Fruit fly (Drosophila melanogaster) whole organism, embryonic: ENCODE measurements around the gene lok.

ENCODE experiments used
- Ada2b ChIP-seq: fragments of 200-800 bp; sonication (Bioruptor generic); IDR thresholded peaks from 2 replicates; pipeline ENCODE4 v1.3.6; 2022; ENCODE audit warnings: missing biosample characterization, missing genetic modification characterization
- Atf-2 ChIP-seq: fragments of 200-800 bp; sonication (Bioruptor generic); optimal IDR thresholded peaks from 2 replicates; lab custom pipeline; 2016; ENCODE audit warnings: missing biosample characterization, missing genetic modification characterization
- Bgb ChIP-seq: fragments of 200-800 bp; sonication (Bioruptor generic); IDR thresholded peaks from 2 replicates; pipeline ENCODE4 v1.3.6; 2022; ENCODE audit warnings: missing biosample characterization, missing genetic modification characterization; ENCODE audit not compliant: partially characterized antibody
- CG11504 ChIP-seq: fragments of 200-800 bp; sonication (Bioruptor generic); optimal IDR thresholded peaks from 3 replicates; lab custom pipeline; 2019; ENCODE audit warnings: missing biosample characterization, mild to moderate bottlenecking, missing genetic modification characterization, moderate library complexity
- CG11560 ChIP-seq: fragments of 200-800 bp; sonication (Bioruptor generic); IDR thresholded peaks from 3 replicates; pipeline ENCODE4 v1.3.6; 2022; ENCODE audit warnings: missing biosample characterization, missing genetic modification characterization
- CG11696 ChIP-seq: fragments of 200-800 bp; sonication (Bioruptor generic); IDR thresholded peaks from 2 replicates; pipeline ENCODE4 v1.3.6; 2022; ENCODE audit warnings: missing biosample characterization, missing genetic modification characterization
- CG12071 ChIP-seq: fragments of 200-800 bp; sonication (Bioruptor generic); optimal IDR thresholded peaks from 3 replicates; lab custom pipeline; 2018; ENCODE audit warnings: missing biosample characterization, mild to moderate bottlenecking, missing genetic modification characterization
- CG1603 ChIP-seq: fragments of 200-800 bp; sonication (Bioruptor generic); optimal IDR thresholded peaks from 2 replicates; lab custom pipeline; 2019; ENCODE audit warnings: missing biosample characterization, mild to moderate bottlenecking, missing genetic modification characterization, moderate library complexity
- CG2678 ChIP-seq: fragments of 200-800 bp; sonication (Bioruptor generic); optimal IDR thresholded peaks from 3 replicates; lab custom pipeline; 2019; ENCODE audit warnings: missing biosample characterization, mild to moderate bottlenecking, missing genetic modification characterization, moderate library complexity
- CG30431 ChIP-seq: fragments of 200-800 bp; sonication (Bioruptor generic); optimal IDR thresholded peaks from 2 replicates; lab custom pipeline; 2017; ENCODE audit warnings: missing biosample characterization, missing genetic modification characterization
- CG32532 ChIP-seq: fragments of 200-800 bp; sonication (Bioruptor generic); IDR thresholded peaks from 2 replicates; pipeline ENCODE4 v1.3.6; 2022; ENCODE audit warnings: missing biosample characterization, missing genetic modification characterization
- CG34224 ChIP-seq: fragments of 200-800 bp; sonication (Bioruptor generic); IDR thresholded peaks from 3 replicates; pipeline ENCODE4 v1.3.6; 2022; ENCODE audit warnings: missing biosample characterization, missing genetic modification characterization; ENCODE audit not compliant: partially characterized antibody
- CG4707 ChIP-seq: fragments of 200-800 bp; sonication (Bioruptor generic); optimal IDR thresholded peaks from 2 replicates; lab custom pipeline; 2018; ENCODE audit warnings: missing biosample characterization, mild to moderate bottlenecking, missing genetic modification characterization, moderate library complexity
- CG5245 ChIP-seq: fragments of 200-800 bp; sonication (Bioruptor generic); optimal IDR thresholded peaks from 3 replicates; lab custom pipeline; 2016; ENCODE audit warnings: missing biosample characterization, missing genetic modification characterization
- CG6272 ChIP-seq: fragments of 200-800 bp; sonication (Bioruptor generic); IDR thresholded peaks from 2 replicates; pipeline ENCODE4 v1.3.6; 2022; ENCODE audit warnings: missing biosample characterization, missing genetic modification characterization
- CG7745 ChIP-seq: fragments of 200-800 bp; sonication (Bioruptor generic); optimal IDR thresholded peaks from 2 replicates; lab custom pipeline; 2018; ENCODE audit warnings: missing biosample characterization, mild to moderate bottlenecking, missing genetic modification characterization, moderate library complexity
- CG7963 ChIP-seq: fragments of 200-800 bp; sonication (Bioruptor generic); IDR thresholded peaks from 3 replicates; pipeline ENCODE4 v1.3.6; 2022; ENCODE audit warnings: missing biosample characterization, missing genetic modification characterization; ENCODE audit not compliant: partially characterized antibody
- CG8478 ChIP-seq: fragments of >200 bp; optimal IDR thresholded peaks from 2 replicates; lab custom pipeline; 2018
- CG8765 ChIP-seq: fragments of 200-800 bp; sonication (Bioruptor generic); IDR thresholded peaks from 2 replicates; pipeline ENCODE4 v1.3.6; 2022; ENCODE audit warnings: missing biosample characterization, missing genetic modification characterization
- CG9215 ChIP-seq: fragments of 200-800 bp; sonication (Bioruptor generic); IDR thresholded peaks from 2 replicates; pipeline ENCODE4 v1.3.6; 2022; ENCODE audit warnings: missing biosample characterization, missing genetic modification characterization
- CTCF ChIP-seq: fragments of 200-800 bp; sonication (Bioruptor generic); optimal IDR thresholded peaks from 2 replicates; lab custom pipeline; 2017; ENCODE audit warnings: missing biosample characterization, mild to moderate bottlenecking, missing genetic modification characterization, moderate library complexity
- Camta ChIP-seq: fragments of 200-800 bp; sonication (Bioruptor generic); optimal IDR thresholded peaks from 2 replicates; lab custom pipeline; 2016; ENCODE audit warnings: missing biosample characterization, missing genetic modification characterization
- Dfd ChIP-seq, 2 experiments: fragments of >200 bp; optimal IDR thresholded peaks; 2 replicates each; lab custom pipeline; 2017; ENCODE audit warnings: missing biosample characterization in 2 of 2, missing genetic modification characterization in 2 of 2
- Dp ChIP-seq: fragments of 200-800 bp; sonication (Bioruptor generic); optimal IDR thresholded peaks from 2 replicates; lab custom pipeline; 2018; ENCODE audit warnings: missing biosample characterization, mild to moderate bottlenecking, missing genetic modification characterization, moderate library complexity
- Dref ChIP-seq: fragments of 200-800 bp; sonication (Bioruptor generic); IDR thresholded peaks from 2 replicates; pipeline ENCODE4 v1.3.6; 2022; ENCODE audit warnings: missing biosample characterization, missing genetic modification characterization
- Ets65A ChIP-seq: fragments of 200-800 bp; sonication (Bioruptor generic); peaks from one replicate; lab custom pipeline; 2016; ENCODE audit warnings: missing biosample characterization, missing genetic modification characterization
- Lhr ChIP-seq: fragments of 200-800 bp; sonication (Bioruptor generic); optimal IDR thresholded peaks from 3 replicates; lab custom pipeline; 2017; ENCODE audit warnings: mild to moderate bottlenecking, missing biosample characterization, missing genetic modification reagents, missing genetic modification characterization
- Oli ChIP-seq: fragments of 200-800 bp; sonication (Bioruptor generic); optimal IDR thresholded peaks from 2 replicates; lab custom pipeline; 2018; ENCODE audit warnings: missing biosample characterization, mild to moderate bottlenecking, missing genetic modification characterization, moderate library complexity
- Rfx ChIP-seq: fragments of 200-800 bp; sonication (Bioruptor generic); IDR thresholded peaks from 2 replicates; pipeline ENCODE4 v1.3.6; 2022; ENCODE audit warnings: missing biosample characterization, missing genetic modification characterization
- Tbp ChIP-seq: fragments of >200 bp; optimal IDR thresholded peaks from 2 replicates; lab custom pipeline; 2018; ENCODE audit warnings: missing biosample characterization, missing genetic modification characterization
- ase ChIP-seq: fragments of 200-800 bp; sonication (Bioruptor generic); IDR thresholded peaks from 3 replicates; pipeline ENCODE4 v1.3.6; 2022; ENCODE audit warnings: missing biosample characterization, missing genetic modification characterization
- ato ChIP-seq: fragments of 200-800 bp; sonication (Bioruptor generic); IDR thresholded peaks from 2 replicates; pipeline ENCODE4 v1.3.6; 2022; ENCODE audit warnings: missing biosample characterization, missing genetic modification characterization; ENCODE audit not compliant: partially characterized antibody
- cato ChIP-seq: fragments of 200-800 bp; sonication (Bioruptor generic); optimal IDR thresholded peaks from 2 replicates; lab custom pipeline; 2016; ENCODE audit warnings: missing biosample characterization, missing genetic modification characterization, borderline replicate concordance
- ci ChIP-seq: fragments of 200-800 bp; sonication (Bioruptor generic); IDR thresholded peaks from 3 replicates; pipeline ENCODE4 v1.3.6; 2022; ENCODE audit warnings: missing biosample characterization, missing genetic modification characterization
- crp ChIP-seq, 2 experiments: fragments of 200-800 bp; sonication (Bioruptor generic); optimal IDR thresholded peaks; 2 replicates in 1 of 2; 3 replicates in 1 of 2; lab custom pipeline; 2017; ENCODE audit warnings: missing biosample characterization in 2 of 2, missing genetic modification characterization in 2 of 2, mild to moderate bottlenecking in 1 of 2, moderate library complexity in 1 of 2
- dm ChIP-seq: fragments of 200-800 bp; sonication (Bioruptor generic); optimal IDR thresholded peaks from 3 replicates; lab custom pipeline; 2016; ENCODE audit warnings: missing biosample characterization, missing genetic modification characterization
- grau ChIP-seq: fragments of 200-800 bp; optimal IDR thresholded peaks from 3 replicates; lab custom pipeline; 2019; ENCODE audit warnings: missing biosample characterization, mild to moderate bottlenecking, missing genetic modification characterization, moderate library complexity
- her ChIP-seq: fragments of 200-800 bp; sonication (Bioruptor generic); optimal IDR thresholded peaks from 2 replicates; lab custom pipeline; 2016; ENCODE audit warnings: missing biosample characterization, missing genetic modification characterization
- lilli ChIP-seq: fragments of 200-800 bp; sonication (Bioruptor generic); optimal IDR thresholded peaks from 3 replicates; lab custom pipeline; 2016; ENCODE audit warnings: missing biosample characterization, missing genetic modification characterization
- mld ChIP-seq: fragments of 200-800 bp; sonication (Bioruptor generic); IDR thresholded peaks from 3 replicates; pipeline ENCODE4 v1.3.6; 2022; ENCODE audit warnings: missing biosample characterization, missing genetic modification characterization; ENCODE audit not compliant: partially characterized antibody
- pzg ChIP-seq: fragments of 200-800 bp; sonication (Bioruptor generic); optimal IDR thresholded peaks from 3 replicates; lab custom pipeline; 2018; ENCODE audit warnings: missing biosample characterization, mild to moderate bottlenecking, missing genetic modification characterization, moderate library complexity
- row ChIP-seq: fragments of 200-800 bp; sonication (Bioruptor generic); IDR thresholded peaks from 3 replicates; pipeline ENCODE4 v1.3.6; 2022; ENCODE audit warnings: missing biosample characterization, missing genetic modification characterization
- schlank ChIP-seq: fragments of 200-800 bp; sonication (Bioruptor generic); optimal IDR thresholded peaks from 2 replicates; lab custom pipeline; 2018; ENCODE audit warnings: missing biosample characterization, mild to moderate bottlenecking, missing genetic modification characterization
- sna ChIP-seq: fragments of 200-800 bp; sonication (Bioruptor generic); IDR thresholded peaks from 2 replicates; pipeline ENCODE4 v1.3.6; 2022; ENCODE audit warnings: missing biosample characterization, missing genetic modification characterization; ENCODE audit not compliant: partially characterized antibody
- stc ChIP-seq: fragments of 200-800 bp; sonication (Bioruptor generic); IDR thresholded peaks from 2 replicates; pipeline ENCODE4 v1.3.6; 2022; ENCODE audit warnings: missing biosample characterization, missing genetic modification characterization
- stwl ChIP-seq: fragments of 200-800 bp; sonication (Bioruptor generic); optimal IDR thresholded peaks from 3 replicates; lab custom pipeline; 2018; ENCODE audit warnings: missing biosample characterization, mild to moderate bottlenecking, missing genetic modification characterization, moderate library complexity
- tna ChIP-seq: fragments of 200-800 bp; sonication (Bioruptor generic); IDR thresholded peaks from 2 replicates; pipeline ENCODE4 v1.3.6; 2022; ENCODE audit warnings: missing biosample characterization, missing genetic modification characterization; ENCODE audit not compliant: partially characterized antibody
- toy ChIP-seq: fragments of 200-800 bp; sonication (Bioruptor generic); IDR thresholded peaks from 2 replicates; pipeline ENCODE4 v1.3.6; 2022; ENCODE audit warnings: missing biosample characterization, missing genetic modification characterization
- wor ChIP-seq: fragments of 200-800 bp; sonication (Bioruptor generic); IDR thresholded peaks from 2 replicates; pipeline ENCODE4 v1.3.6; 2022; ENCODE audit warnings: missing biosample characterization, missing genetic modification characterization
- yki ChIP-seq: fragments of >200 bp; optimal IDR thresholded peaks from 3 replicates; lab custom pipeline; 2018
- zfh2 ChIP-seq: fragments of 200-800 bp; sonication (Bioruptor generic); optimal IDR thresholded peaks from 2 replicates; lab custom pipeline; 2016; ENCODE audit warnings: missing biosample characterization, missing genetic modification characterization

Gene lok

dm6 chr2L:20097773-20098172, 36.6 kb downstream of the lok start (continued):
- TF ChIP-seq CG11696 (GFP tag; lab: Robert Waterston, UW) (0 out of 2 replicates have a peak, but pooled peaks have one; percentile 11), CG12071 (GFP tag; lab: Kevin White, UChicago) (no peak), CG8478 (lab: Kevin White, UChicago) (peak; percentile 74), CG34224 (GFP tag; lab: Robert Waterston, UW) (peak; percentile 41; the same call in 1 of the 3 replicates), grau (no peak), tna (GFP tag; lab: Robert Waterston, UW) (peak; percentile 12; the same call in 1 of the 2 replicates), CG7963 (peak; percentile 31; the same call in 1 of the 3 replicates), Oli (tag; lab: Kevin White, UChicago) (no peak), Dfd (GFP tag; optimal IDR thresholded peaks at IDR 0.05; lab: Kevin White, UChicago) (peak in 1 of 2 experiments; percentile 34), CG4707 (peak; percentile 87), stc (GFP tag; lab: Robert Waterston, UW) (peak; percentile 17; the same call in 1 of the 2 replicates), Atf-2 (no peak), CG5245 (GFP tag; lab: Kevin White, UChicago) (no peak), dm (peak; percentile 15), ato (GFP tag; lab: Robert Waterston, UW) (0 out of 2 replicates have a peak, but pooled peaks have one; percentile 6), CG30431 (no peak), Dref (GFP tag; lab: Robert Waterston, UW) (0 out of 2 replicates have a peak, but pooled peaks have one; percentile 31), mld (GFP tag; lab: Robert Waterston, UW) (no peak), zfh2 (GFP tag; lab: Kevin White, UChicago) (no peak)

dm6 chr2L:20098194-20098593, 37.0 kb downstream of the lok start:
- 0 out of 2 replicates have a peak, but pooled peaks have one; percentile 20 for TF ChIP-seq Ada2b (GFP tag; lab: Robert Waterston, UW)
- no peak for TF ChIP-seq CG11560 (tag; lab: Robert Waterston, UW)
- TF ChIP-seq CG5245 (GFP tag; lab: Kevin White, UChicago): no peak
- TF ChIP-seq ci (GFP tag; lab: Robert Waterston, UW): 0 out of 3 replicates have a peak, but pooled peaks have one; percentile 8
- peak; percentile 61 for TF ChIP-seq Dp
- TF ChIP-seq CG2678: no peak
- peak; percentile 4 for TF ChIP-seq lilli (GFP tag; lab: Kevin White, UChicago)
- TF ChIP-seq stwl: peak; percentile 57
- TF ChIP-seq Rfx: peak; percentile 46; the same call in 1 of the 2 replicates
- no peak for TF ChIP-seq schlank (tag; lab: Kevin White, UChicago)
- no peak for TF ChIP-seq sna (GFP tag; lab: Robert Waterston, UW)
- TF ChIP-seq toy (GFP tag; lab: Robert Waterston, UW): no peak
- TF ChIP-seq CG6272: 0 out of 2 replicates have a peak, but pooled peaks have one; percentile 7
- TF ChIP-seq CG8765 (GFP tag; lab: Robert Waterston, UW): no peak; the same call in 1 of the 2 replicates
- TF ChIP-seq Lhr (GFP tag; lab: Kevin White, UChicago): peak; percentile 35
- peak; percentile 20 for TF ChIP-seq Ets65A (GFP tag; lab: Kevin White, UChicago)
- no peak for TF ChIP-seq cato (GFP tag; lab: Kevin White, UChicago)
- TF ChIP-seq Camta (GFP tag; lab: Kevin White, UChicago): no peak
- TF ChIP-seq her (GFP tag; lab: Kevin White, UChicago): peak; percentile 2
- TF ChIP-seq Bgb (GFP tag; lab: Robert Waterston, UW): no peak; the same call in 1 of the 2 replicates
- no peak for TF ChIP-seq Tbp
- TF ChIP-seq row (GFP tag; lab: Robert Waterston, UW): peak; percentile 47
- TF ChIP-seq CG7745 (tag; lab: Kevin White, UChicago): no peak
- TF ChIP-seq wor: no peak
- peak; percentile 8 for TF ChIP-seq pzg (GFP tag; lab: Kevin White, UChicago)
- peak; percentile 9 for TF ChIP-seq CG11504 (tag; lab: Kevin White, UChicago)
- 0 out of 3 replicates have a peak, but pooled peaks have one; percentile 28 for TF ChIP-seq ase
- TF ChIP-seq CG1603: peak; percentile 37
- TF ChIP-seq CG9215: no peak
- TF ChIP-seq crp (GFP tag; optimal IDR thresholded peaks at IDR 0.05; lab: Kevin White, UChicago): no peak
- peak; percentile 38 for TF ChIP-seq CTCF (GFP tag; lab: Kevin White, UChicago)
- peak; percentile 39 for TF ChIP-seq CG32532 (GFP tag; lab: Robert Waterston, UW)
- no peak for TF ChIP-seq yki (lab: Kevin White, UChicago)
